Fruit fly (Drosophila melanogaster): ENCODE data around the gene CG31142.

The CG31142 gene

dm6 chr3R:23890886-23891285, 38.2 kb upstream of the CG31142 start, which contains the start of gene TfIIA-S (continued):
- TF ChIP-seq Asciz (GFP tag; optimal IDR thresholded peaks at IDR 0.05) (peak; percentile 42), mam (GFP tag; optimal IDR thresholded peaks at IDR 0.05) (peak; percentile 92), CG33213 (GFP tag; optimal IDR thresholded peaks at IDR 0.05) (peak; percentile 94), CG13624 (GFP tag; optimal IDR thresholded peaks at IDR 0.05) (peak; percentile 92), D (optimal IDR thresholded peaks at IDR 0.05) (no peak), D (GFP tag; optimal IDR thresholded peaks at IDR 0.05) (peak; percentile 40), HmgZ (tag; optimal IDR thresholded peaks at IDR 0.05) (peak; percentile 95), CG18764 (GFP tag; optimal IDR thresholded peaks at IDR 0.05) (peak; percentile 72), ind (GFP tag; optimal IDR thresholded peaks at IDR 0.05) (peak; percentile 79), lov (optimal IDR thresholded peaks at IDR 0.05) (no peak), lov (GFP tag; IDR thresholded peaks at IDR 0.05) (no peak), zfh2 (GFP tag; optimal IDR thresholded peaks at IDR 0.05) (peak; percentile 92), yki (optimal IDR thresholded peaks at IDR 0.05) (no peak), Dad (GFP tag; optimal IDR thresholded peaks at IDR 0.05) (peak; percentile 64), CG17829 (tag; optimal IDR thresholded peaks at IDR 0.05) (peak; percentile 82), tin (GFP tag; optimal IDR thresholded peaks at IDR 0.05) (peak; percentile 81), ems (GFP tag; optimal IDR thresholded peaks at IDR 0.05) (peak; percentile 78), CG9727 (GFP tag; optimal IDR thresholded peaks at IDR 0.05) (peak; percentile 54), bcd (GFP tag; optimal IDR thresholded peaks at IDR 0.05) (peak; percentile 85), Scr (GFP tag; IDR thresholded peaks at IDR 0.05; ENCODE audit: partially characterized antibody) (no peak), pros (GFP tag; optimal IDR thresholded peaks at IDR 0.05) (no peak), Camta (GFP tag; optimal IDR thresholded peaks at IDR 0.05) (peak; percentile 72), dati (GFP tag; IDR thresholded peaks at IDR 0.05) (no peak), Hey (tag; optimal IDR thresholded peaks at IDR 0.05) (peak; percentile 44), Spps (tag; optimal IDR thresholded peaks at IDR 0.05) (no peak), Gug (GFP tag; IDR thresholded peaks at IDR 0.05) (peak; percentile 55; the same call in 2 of the 4 replicates), MTF-1 (GFP tag; optimal IDR thresholded peaks at IDR 0.05; ENCODE audit: borderline replicate concordance) (peak; percentile 76), pzg (GFP tag; optimal IDR thresholded peaks at IDR 0.05) (peak; percentile 99), Bteb2 (GFP tag; optimal IDR thresholded peaks at IDR 0.05) (peak; percentile 74), gce (GFP tag; IDR thresholded peaks at IDR 0.05) (no peak), CG7786 (GFP tag; optimal IDR thresholded peaks at IDR 0.05) (peak; percentile 86), Bdp1 (GFP tag; optimal IDR thresholded peaks at IDR 0.05) (peak; percentile 68), rib (GFP tag; IDR thresholded peaks at IDR 0.05) (no peak), ewg (GFP tag; optimal IDR thresholded peaks at IDR 0.05) (peak; percentile 55), odd (GFP tag; optimal IDR thresholded peaks at IDR 0.05) (no peak), Xrp1 (GFP tag; IDR thresholded peaks at IDR 0.05) (no peak), CG9797 (GFP tag; optimal IDR thresholded peaks at IDR 0.05) (peak; percentile 86), Dip3 (GFP tag; optimal IDR thresholded peaks at IDR 0.05) (peak; percentile 88), CG12659 (GFP tag; optimal IDR thresholded peaks at IDR 0.05) (peak; percentile 94), grau (tag; optimal IDR thresholded peaks at IDR 0.05) (peak; percentile 63), CG3726 (GFP tag; IDR thresholded peaks at IDR 0.05) (no peak), Hmr (GFP tag; optimal IDR thresholded peaks at IDR 0.05) (peak; percentile 91), CG12391 (tag; optimal IDR thresholded peaks at IDR 0.05) (peak; percentile 72), D19B (GFP tag; optimal IDR thresholded peaks at IDR 0.05) (peak; percentile 32), Hr3 (GFP tag; optimal IDR thresholded peaks at IDR 0.05) (peak; percentile 69), cato (GFP tag; optimal IDR thresholded peaks at IDR 0.05; ENCODE audit: borderline replicate concordance) (peak; percentile 30), Ada2b (GFP tag; IDR thresholded peaks at IDR 0.05) (no peak), twi (tag; optimal IDR thresholded peaks at IDR 0.05) (peak; percentile 3), BtbVII (GFP tag; optimal IDR thresholded peaks at IDR 0.05) (no peak), run (tag; optimal IDR thresholded peaks at IDR 0.05) (no peak), emc (GFP tag; optimal IDR thresholded peaks at IDR 0.05) (peak; percentile 66), CG1792 (GFP tag; optimal IDR thresholded peaks at IDR 0.05) (peak; percentile 84), esg (GFP tag; conservative IDR thresholded peaks at IDR 0.05) (no peak)

Data from whole organism, embryonic.